Fruit fly (Drosophila melanogaster): ENCODE data around the gene CG7694.
A peak's percentile ranks its signal among the peaks of the same experiment; 100 is the strongest.

DNA sequence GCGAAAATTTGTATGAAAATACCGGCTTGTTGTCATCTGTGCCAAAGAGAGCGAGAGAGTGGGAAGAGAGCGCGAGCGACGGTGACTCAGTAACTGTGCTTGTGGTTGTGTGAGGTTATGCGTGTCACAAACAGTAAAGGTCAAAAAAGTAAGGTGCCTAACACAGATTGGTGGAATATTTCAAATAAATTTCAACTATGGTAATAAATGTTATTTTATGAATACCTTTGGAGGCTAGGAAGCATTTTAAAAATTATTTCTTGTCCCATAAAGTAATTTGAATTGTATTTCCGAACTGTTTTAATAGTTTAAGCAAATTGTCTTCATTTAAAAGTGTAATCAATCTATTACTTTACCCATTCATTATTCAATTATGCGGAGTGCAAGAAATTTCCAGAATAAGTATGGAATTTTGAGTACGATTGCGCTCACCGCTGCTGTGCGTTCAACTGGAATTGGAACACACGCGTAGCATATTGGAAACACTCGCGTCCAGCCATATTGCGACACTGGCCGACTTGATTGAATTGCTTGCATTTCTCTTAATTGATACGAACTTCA lies 888 bp downstream of the CG7694 start:
- TF ChIP-seq brk (GFP tag; optimal IDR thresholded peaks at IDR 0.05): peak; percentile 82
- TF ChIP-seq foxo (GFP tag; optimal IDR thresholded peaks at IDR 0.05): peak; percentile 49 to 95
- peak; percentile 97 for TF ChIP-seq OdsH (GFP tag; optimal IDR thresholded peaks at IDR 0.05)

All from whole organism, wandering third instar larva.